Fruit fly (Drosophila melanogaster) whole organism, wandering third instar larva: Measurements from ENCODE around the gene CG13837.
A peak's percentile ranks its signal among the peaks of the same experiment; 100 is the strongest.

Experiments used
- HLH106 ChIP-seq: fragments of 200-800 bp; optimal IDR thresholded peaks from 3 replicates; lab custom pipeline; 2019; ENCODE audit warnings: missing biosample characterization, mild to moderate bottlenecking, missing genetic modification characterization, moderate library complexity
- Hr78 ChIP-seq: fragments of >200 bp; optimal IDR thresholded peaks from 2 replicates; lab custom pipeline; 2017; ENCODE audit warnings: missing biosample characterization, missing genetic modification characterization
- OdsH ChIP-seq: fragments of 200-800 bp; sonication (Bioruptor generic); optimal IDR thresholded peaks from 2 replicates; lab custom pipeline; 2016; ENCODE audit warnings: missing biosample characterization, mild to moderate bottlenecking, missing genetic modification characterization
- brk ChIP-seq: fragments of 200-800 bp; sonication (Bioruptor generic); optimal IDR thresholded peaks from 2 replicates; lab custom pipeline; 2016; ENCODE audit warnings: missing biosample characterization, mild to moderate bottlenecking, missing genetic modification characterization
- h ChIP-seq: fragments of 200-800 bp; sonication (Bioruptor generic); optimal IDR thresholded peaks from 3 replicates; lab custom pipeline; 2016; ENCODE audit warnings: missing biosample characterization, mild to moderate bottlenecking, missing genetic modification characterization
- lola ChIP-seq: fragments of >200 bp; optimal IDR thresholded peaks from 2 replicates; lab custom pipeline; 2017; ENCODE audit warnings: missing biosample characterization, missing genetic modification characterization
- pan ChIP-seq: fragments of >200 bp; optimal IDR thresholded peaks from 2 replicates; lab custom pipeline; 2017
- usp ChIP-seq: fragments of >200 bp; optimal IDR thresholded peaks from 2 replicates; lab custom pipeline; 2017; ENCODE audit warnings: missing biosample characterization, missing genetic modification characterization
- woc ChIP-seq: sonication (Bioruptor generic); optimal IDR thresholded peaks from 2 replicates; lab custom pipeline; 2016; ENCODE audit warnings: missing biosample characterization, mild to moderate bottlenecking, missing genetic modification characterization

DNA sequence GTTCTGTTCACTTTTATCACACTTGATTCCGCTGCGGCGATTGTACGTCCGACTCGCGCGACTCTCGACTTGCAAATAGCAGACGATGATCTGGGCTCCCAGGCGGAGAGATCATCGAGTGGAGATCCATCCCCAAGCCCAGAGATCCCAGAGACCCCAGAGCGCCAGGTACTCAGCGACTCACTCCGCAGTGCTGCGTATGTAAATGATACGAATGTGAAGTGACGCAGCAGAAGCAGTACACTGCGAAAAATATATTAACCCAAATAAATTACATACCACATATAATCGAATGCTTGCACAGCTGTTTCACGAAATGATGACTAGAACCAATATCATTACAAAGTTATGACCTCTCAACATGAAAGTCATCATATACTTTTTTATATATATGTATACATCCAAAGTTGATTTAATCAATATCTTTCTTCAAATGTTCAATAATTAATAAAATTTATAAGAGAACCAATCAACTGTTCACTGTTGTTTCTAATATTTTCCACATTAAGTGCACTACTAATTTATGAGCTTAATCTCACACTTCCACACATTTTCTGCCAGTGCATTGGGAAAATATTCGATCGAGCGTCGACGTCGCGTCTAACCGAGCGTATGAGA, 23.5 kb downstream of the CG13837 start, which contains the start of gene CG17111:
- TF ChIP-seq Hr78 (GFP tag; lab: Kevin White, UChicago) (no peak), brk (GFP tag; lab: Kevin White, UChicago) (no peak), OdsH (GFP tag; lab: Kevin White, UChicago) (peak; percentile 3), lola (GFP tag; lab: Kevin White, UChicago) (no peak), pan (lab: Kevin White, UChicago) (no peak), woc (GFP tag; lab: Kevin White, UChicago) (no peak), h (GFP tag; lab: Kevin White, UChicago) (peak; percentile 43), HLH106 (tag; lab: Kevin White, UChicago) (peak; percentile 35), usp (GFP tag; lab: Kevin White, UChicago) (no peak)
